Worm (Caenorhabditis elegans) whole organism, late embryonic: Measurements from ENCODE around the gene zig-10.
A peak's percentile ranks its signal among the peaks of the same experiment; 100 is the strongest.

Experiments
- C08G9.2 ChIP-seq: sonication (generic microtip); optimal IDR thresholded peaks from 2 replicates; lab custom pipeline; 2016; ENCODE audit warnings: mild to moderate bottlenecking, missing genetic modification characterization, moderate library complexity, missing compliant biosample characterization
- K09A11.1 ChIP-seq: sonication (generic microtip); optimal IDR thresholded peaks from 2 replicates; lab custom pipeline; 2017; ENCODE audit warnings: antibody characterized with exemption, mild to moderate bottlenecking, missing genetic modification characterization, missing compliant biosample characterization; ENCODE audit not compliant: insufficient read depth
- T23F11.4 ChIP-seq: fragments of 200-800 bp; sonication (Bioruptor generic); optimal IDR thresholded peaks from 2 replicates; lab custom pipeline; 2018; ENCODE audit warnings: mild to moderate bottlenecking, missing genetic modification characterization, missing compliant biosample characterization
- Y22D7AL.16 ChIP-seq: sonication (generic microtip); optimal IDR thresholded peaks from 2 replicates; lab custom pipeline; 2016; ENCODE audit warnings: missing genetic modification characterization, missing compliant biosample characterization
- ahr-1 ChIP-seq: sonication (generic microtip); optimal IDR thresholded peaks from 2 replicates; lab custom pipeline; 2016; ENCODE audit warnings: missing genetic modification characterization, missing compliant biosample characterization
- ama-1 ChIP-seq: fragments of 150-350 bp; optimal IDR thresholded peaks from 2 replicates; lab custom pipeline; 2014
- ceh-18 ChIP-seq: sonication (generic microtip); optimal IDR thresholded peaks from 2 replicates; lab custom pipeline; 2016; ENCODE audit warnings: missing genetic modification characterization, missing compliant biosample characterization
- ceh-19 ChIP-seq: fragments of 200-800 bp; sonication (Bioruptor generic); optimal IDR thresholded peaks from 2 replicates; lab custom pipeline; 2018; ENCODE audit warnings: mild to moderate bottlenecking, missing genetic modification characterization, missing compliant biosample characterization
- ceh-2 ChIP-seq: sonication (generic microtip); optimal IDR thresholded peaks from 2 replicates; lab custom pipeline; 2016; ENCODE audit warnings: missing genotype, missing genetic modification characterization, missing compliant biosample characterization
- ceh-22 ChIP-seq: sonication (generic microtip); optimal IDR thresholded peaks from 2 replicates; lab custom pipeline; 2017; ENCODE audit warnings: missing biosample characterization, missing genetic modification characterization
- ceh-24 ChIP-seq: sonication (generic microtip); optimal IDR thresholded peaks from 2 replicates; lab custom pipeline; 2016; ENCODE audit warnings: mild to moderate bottlenecking, missing genetic modification characterization, missing compliant biosample characterization
- ceh-30 ChIP-seq: fragments of 150-350 bp; optimal IDR thresholded peaks from 2 replicates; lab custom pipeline; 2014; ENCODE audit warnings: missing biosample characterization, missing genetic modification characterization
- ceh-31 ChIP-seq: sonication (generic microtip); optimal IDR thresholded peaks from 2 replicates; lab custom pipeline; 2016; ENCODE audit warnings: missing genetic modification characterization, missing compliant biosample characterization
- ceh-48 ChIP-seq: sonication (generic microtip); optimal IDR thresholded peaks from 2 replicates; lab custom pipeline; 2016; ENCODE audit warnings: missing genetic modification characterization, inconsistent platforms, missing compliant biosample characterization
- che-1 ChIP-seq: sonication (generic microtip); optimal IDR thresholded peaks from 2 replicates; lab custom pipeline; 2016; ENCODE audit warnings: mild to moderate bottlenecking, missing genetic modification characterization, missing compliant biosample characterization
- dve-1 ChIP-seq: sonication (generic microtip); optimal IDR thresholded peaks from 2 replicates; lab custom pipeline; 2017; ENCODE audit warnings: antibody characterized with exemption, mild to moderate bottlenecking, missing genetic modification characterization, missing compliant biosample characterization
- elt-2 ChIP-seq: sonication (generic microtip); optimal IDR thresholded peaks from 2 replicates; lab custom pipeline; 2016; ENCODE audit warnings: missing genetic modification reagents, missing genetic modification characterization, missing compliant biosample characterization
- elt-4 ChIP-seq: sonication (generic microtip); optimal IDR thresholded peaks from 2 replicates; lab custom pipeline; 2016; ENCODE audit warnings: missing genetic modification characterization, missing compliant biosample characterization
- ets-4 ChIP-seq: sonication (generic microtip); optimal IDR thresholded peaks from 2 replicates; lab custom pipeline; 2016; ENCODE audit warnings: missing genetic modification characterization, missing compliant biosample characterization
- eyg-1 ChIP-seq: sonication (generic microtip); optimal IDR thresholded peaks from 2 replicates; lab custom pipeline; 2016; ENCODE audit warnings: missing genotype, missing genetic modification characterization, missing compliant biosample characterization
- fkh-10 ChIP-seq: fragments of 150-350 bp; optimal IDR thresholded peaks from 2 replicates; lab custom pipeline; 2014; ENCODE audit warnings: missing biosample characterization, missing genetic modification reagents, missing genetic modification characterization
- hlh-13 ChIP-seq: fragments of 200-800 bp; sonication (Bioruptor generic); optimal IDR thresholded peaks from 2 replicates; lab custom pipeline; 2018; ENCODE audit warnings: mild to moderate bottlenecking, missing genetic modification characterization, missing compliant biosample characterization
- hlh-15 ChIP-seq: sonication (generic microtip); optimal IDR thresholded peaks from 2 replicates; lab custom pipeline; 2016; ENCODE audit warnings: missing genetic modification characterization, missing compliant biosample characterization
- hlh-8 ChIP-seq: sonication (generic microtip); optimal IDR thresholded peaks from 2 replicates; lab custom pipeline; 2016; ENCODE audit warnings: missing genotype, missing genetic modification characterization, missing compliant biosample characterization
- madf-2 ChIP-seq: sonication (generic microtip); optimal IDR thresholded peaks from 2 replicates; lab custom pipeline; 2017; ENCODE audit warnings: missing genetic modification characterization, missing compliant biosample characterization
- nfya-1 ChIP-seq: sonication (generic microtip); optimal IDR thresholded peaks from 2 replicates; lab custom pipeline; 2017; ENCODE audit warnings: missing genetic modification characterization, mild to moderate bottlenecking, missing compliant biosample characterization, antibody characterized with exemption, moderate library complexity
- nhr-11 ChIP-seq: fragments of 150-350 bp; optimal IDR thresholded peaks from 2 replicates; lab custom pipeline; 2014; ENCODE audit warnings: missing biosample characterization, missing genetic modification characterization
- nhr-232 ChIP-seq: sonication (generic microtip); optimal IDR thresholded peaks from 2 replicates; lab custom pipeline; 2016; ENCODE audit warnings: missing genetic modification characterization, missing compliant biosample characterization
- odd-2 ChIP-seq: sonication (generic microtip); optimal IDR thresholded peaks from 2 replicates; lab custom pipeline; 2017; ENCODE audit warnings: antibody characterized with exemption, mild to moderate bottlenecking, missing genetic modification characterization, missing compliant biosample characterization
- pag-3 ChIP-seq: sonication (generic microtip); optimal IDR thresholded peaks from 2 replicates; lab custom pipeline; 2016; ENCODE audit warnings: missing compliant biosample characterization, missing genetic modification characterization, borderline replicate concordance
- pax-1 ChIP-seq: fragments of 150-350 bp; optimal IDR thresholded peaks from 2 replicates; lab custom pipeline; 2014; ENCODE audit warnings: missing biosample characterization, missing genetic modification characterization
- pha-2 ChIP-seq: sonication (generic microtip); optimal IDR thresholded peaks from 2 replicates; lab custom pipeline; 2017; ENCODE audit warnings: mild to moderate bottlenecking, missing genetic modification characterization, missing compliant biosample characterization
- pha-4 ChIP-seq: fragments of 150-350 bp; optimal IDR thresholded peaks from 2 replicates; lab custom pipeline; 2018; ENCODE audit warnings: missing biosample characterization, missing genetic modification reagents, missing genetic modification characterization
- pqm-1 ChIP-seq: sonication (generic microtip); optimal IDR thresholded peaks from 2 replicates; lab custom pipeline; 2016; ENCODE audit warnings: missing genetic modification characterization, missing compliant biosample characterization
- pros-1 ChIP-seq: fragments of 150-350 bp; optimal IDR thresholded peaks from 2 replicates; lab custom pipeline; 2014; ENCODE audit warnings: missing biosample characterization, missing genetic modification reagents, missing genetic modification characterization
- ref-2 ChIP-seq: sonication (generic microtip); optimal IDR thresholded peaks from 2 replicates; lab custom pipeline; 2016; ENCODE audit warnings: missing genetic modification characterization, missing compliant biosample characterization
- rnt-1 ChIP-seq: sonication (generic microtip); optimal IDR thresholded peaks from 2 replicates; lab custom pipeline; 2016; ENCODE audit warnings: missing genetic modification characterization, missing compliant biosample characterization
- sdc-2 ChIP-seq: sonication (generic microtip); optimal IDR thresholded peaks from 2 replicates; lab custom pipeline; 2016; ENCODE audit warnings: missing genotype, missing genetic modification characterization, missing compliant biosample characterization
- sox-2 ChIP-seq: fragments of 200-800 bp; sonication (Bioruptor generic); IDR thresholded peaks from 2 replicates; pipeline ENCODE4 v1.3.6; 2022; ENCODE audit warnings: missing genetic modification reagents, missing genetic modification characterization, missing compliant biosample characterization
- sox-4 ChIP-seq: sonication (generic microtip); optimal IDR thresholded peaks from 2 replicates; lab custom pipeline; 2017; ENCODE audit warnings: mild to moderate bottlenecking, missing genetic modification characterization, inconsistent platforms, missing compliant biosample characterization
- syd-9 ChIP-seq: sonication (generic microtip); optimal IDR thresholded peaks from 2 replicates; lab custom pipeline; 2016; ENCODE audit warnings: mild to moderate bottlenecking, missing genetic modification characterization, moderate library complexity, missing compliant biosample characterization
- tbx-2 ChIP-seq: sonication (generic microtip); optimal IDR thresholded peaks from 2 replicates; lab custom pipeline; 2016; ENCODE audit warnings: missing genetic modification characterization, missing compliant biosample characterization
- unc-3 ChIP-seq, 2 experiments: fragments of 200-800 bp in 1 of 2; sonication (Bioruptor generic) in 1 of 2; sonication (generic microtip) in 1 of 2; conservative IDR thresholded peaks in 1 of 2; optimal IDR thresholded peaks in 1 of 2; 2 replicates each; pipeline versions ENCODE4 v1.3.6 to Lab custom; 2016 to 2022; ENCODE audit warnings: missing compliant biosample characterization in 2 of 2, missing genetic modification characterization in 2 of 2, missing genetic modification reagents in 1 of 2
- unc-42 ChIP-seq: sonication (generic microtip); optimal IDR thresholded peaks from 2 replicates; lab custom pipeline; 2016; ENCODE audit warnings: missing genotype, missing genetic modification characterization, missing compliant biosample characterization
- unc-55 ChIP-seq: sonication (generic microtip); optimal IDR thresholded peaks from 2 replicates; lab custom pipeline; 2017; ENCODE audit warnings: missing biosample characterization, missing genetic modification reagents, missing genetic modification characterization
- ztf-16 ChIP-seq: sonication (generic microtip); optimal IDR thresholded peaks from 2 replicates; lab custom pipeline; 2017; ENCODE audit warnings: missing genetic modification characterization, missing compliant biosample characterization

zig-10 gene

ce11 chrII:6370110-6370509 lies 28.4 kb upstream of the zig-10 start (continued):
- TF ChIP-seq pax-1 (tag; lab: Kevin White, UChicago): peak; percentile 79

DNA sequence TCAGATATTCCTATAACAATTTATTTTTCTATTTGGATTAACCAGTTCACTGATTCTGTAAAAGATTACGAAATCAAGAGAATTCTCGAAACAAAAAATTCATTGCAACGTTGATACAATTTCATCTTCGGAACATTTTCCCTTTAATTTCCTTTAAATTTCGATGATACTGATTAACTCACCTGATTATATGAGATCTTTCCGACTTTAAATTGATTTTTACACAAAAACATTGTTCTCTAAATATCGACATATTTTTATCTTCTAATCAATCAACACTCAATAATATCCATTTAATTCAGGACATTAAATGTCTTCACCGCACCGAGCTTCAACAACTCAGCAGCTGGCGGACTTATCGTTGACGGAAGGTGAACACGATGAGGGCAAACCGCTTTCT lies 27.5 kb upstream of the zig-10 start, which contains the start of gene lin-23:
lin-23 (plus strand) TSS at position 301 of the 400 bp plus-strand sequence.
- TF ChIP-seq ceh-30 (tag; lab: Kevin White, UChicago) (no peak), hlh-13 (no peak), madf-2 (no peak), unc-55 (no peak), ahr-1 (tag; lab: Kevin White, UChicago) (no peak), ref-2 (no peak), sdc-2 (tag; lab: Kevin White, UChicago) (no peak), T23F11.4 (no peak), hlh-8 (tag; lab: Kevin White, UChicago) (no peak), elt-2 (no peak), syd-9 (tag; lab: Kevin White, UChicago) (no peak), fkh-10 (no peak), rnt-1 (no peak), nhr-11 (no peak), dve-1 (tag; lab: Kevin White, UChicago) (no peak), pha-2 (no peak), hlh-15 (tag; lab: Kevin White, UChicago) (no peak), pha-4 (tag; lab: Kevin White, UChicago) (no peak), sox-4 (tag; lab: Kevin White, UChicago) (no peak), ets-4 (tag; lab: Kevin White, UChicago) (no peak)

DNA sequence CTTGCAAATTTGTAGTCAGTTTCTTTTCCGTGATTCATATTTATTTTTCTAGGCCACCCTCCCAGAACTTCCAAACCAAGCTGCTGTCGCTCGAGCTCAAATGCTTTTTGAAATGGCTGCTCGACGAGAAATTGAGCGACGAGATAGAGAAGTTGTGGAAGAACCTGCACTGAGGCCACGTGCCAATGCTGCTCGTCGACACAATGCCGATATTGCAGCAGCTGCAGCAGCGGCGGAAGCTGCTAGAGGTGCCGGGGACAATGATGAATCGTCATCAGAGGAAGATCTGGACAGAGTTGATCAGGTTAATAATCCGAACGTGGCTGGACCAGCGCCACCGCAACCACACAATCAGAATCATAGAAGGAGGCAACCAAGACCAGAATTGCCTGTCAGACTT lies 25.1 kb upstream of the zig-10 start:
- TF ChIP-seq dve-1 (tag; lab: Kevin White, UChicago) (no peak), ztf-16 (tag; lab: Kevin White, UChicago) (no peak), pha-4 (tag; lab: Kevin White, UChicago) (no peak), K09A11.1 (tag; lab: Kevin White, UChicago) (no peak), pag-3 (tag; lab: Kevin White, UChicago) (no peak), madf-2 (no peak), pqm-1 (tag; lab: Kevin White, UChicago) (no peak), ceh-19 (GFP tag; lab: Kevin White, UChicago) (no peak), ceh-2 (tag; lab: Kevin White, UChicago) (no peak), unc-55 (no peak)

- TF ChIP-seq sox-2 (GFP tag; lab: Robert Waterston, UW) (no peak), sox-4 (tag; lab: Kevin White, UChicago) (no peak), ceh-18 (tag; lab: Kevin White, UChicago) (no peak), unc-42 (tag; lab: Kevin White, UChicago) (no peak), elt-2 (no peak), C08G9.2 (no peak), ceh-48 (tag; lab: Kevin White, UChicago) (no peak), ceh-19 (GFP tag; lab: Kevin White, UChicago) (no peak), T23F11.4 (no peak), pros-1 (tag; lab: Kevin White, UChicago) (no peak), ceh-24 (tag; lab: Kevin White, UChicago) (no peak), dve-1 (tag; lab: Kevin White, UChicago) (no peak), ref-2 (no peak), odd-2 (no peak), elt-4 (no peak)
Measured at ce11 chrII:6374646-6375045, 23.9 kb upstream of the zig-10 start.

DNA sequence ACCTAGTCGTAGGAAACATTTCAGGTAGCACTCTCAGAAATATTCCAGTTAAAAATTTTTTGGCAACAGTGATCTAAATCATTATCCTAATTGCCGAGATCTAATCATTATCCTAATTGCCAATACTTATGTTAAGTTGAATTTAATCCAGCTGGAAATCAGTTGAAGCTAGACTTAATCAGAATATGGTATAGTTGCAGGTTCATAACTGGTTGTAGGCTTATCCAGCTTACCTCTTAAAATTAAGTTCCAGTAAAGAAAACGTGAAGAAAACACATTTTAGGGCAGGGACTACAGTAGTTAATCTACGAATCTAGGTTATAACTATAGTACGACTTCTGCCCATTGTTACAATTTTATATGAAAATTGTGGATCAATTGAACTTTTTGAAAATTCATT lies 21.8 kb upstream of the zig-10 start:
- TF ChIP-seq sdc-2 (tag; lab: Kevin White, UChicago) (no peak), ets-4 (tag; lab: Kevin White, UChicago) (no peak), Y22D7AL.16 (tag; lab: Kevin White, UChicago) (no peak), ceh-30 (tag; lab: Kevin White, UChicago) (no peak), ceh-31 (tag; lab: Kevin White, UChicago) (no peak), nhr-232 (tag; lab: Kevin White, UChicago) (no peak), che-1 (tag; lab: Kevin White, UChicago) (no peak), eyg-1 (no peak), ceh-22 (tag; lab: Kevin White, UChicago) (no peak), tbx-2 (tag; lab: Kevin White, UChicago) (no peak), odd-2 (no peak), ama-1 (no peak), C08G9.2 (no peak), nfya-1 (tag; lab: Kevin White, UChicago) (no peak), elt-4 (no peak), unc-3 (GFP tag; conservative IDR thresholded peaks at IDR 0.05; lab: Robert Waterston, UW) (no peak), unc-3 (tag; optimal IDR thresholded peaks at IDR 0.05; lab: Kevin White, UChicago) (no peak), elt-2 (no peak), sox-4 (tag; lab: Kevin White, UChicago) (no peak)
